Fruit fly (Drosophila melanogaster) whole organism, embryonic: Measurements from ENCODE around the gene MtnB.

Experiments
- Ada2b ChIP-seq: fragments of 200-800 bp; sonication (Bioruptor generic); IDR thresholded peaks from 2 replicates; pipeline ENCODE4 v1.3.6; 2022; ENCODE audit warnings: missing biosample characterization, missing genetic modification characterization
- Atf-2 ChIP-seq: fragments of 200-800 bp; sonication (Bioruptor generic); optimal IDR thresholded peaks from 2 replicates; lab custom pipeline; 2016; ENCODE audit warnings: missing biosample characterization, missing genetic modification characterization
- Atf3 ChIP-seq: fragments of 200-800 bp; sonication (Bioruptor generic); optimal IDR thresholded peaks from 3 replicates; lab custom pipeline; 2016; ENCODE audit warnings: missing biosample characterization, missing genetic modification characterization
- CG11456 ChIP-seq: fragments of 200-800 bp; sonication (Bioruptor generic); IDR thresholded peaks from 3 replicates; pipeline ENCODE4 v1.3.6; 2022; ENCODE audit warnings: missing biosample characterization, missing genetic modification characterization
- CG11696 ChIP-seq: fragments of 200-800 bp; sonication (Bioruptor generic); IDR thresholded peaks from 2 replicates; pipeline ENCODE4 v1.3.6; 2022; ENCODE audit warnings: missing biosample characterization, missing genetic modification characterization
- CG12236 ChIP-seq: fragments of 200-800 bp; sonication (Bioruptor generic); optimal IDR thresholded peaks from 2 replicates; lab custom pipeline; 2016; ENCODE audit warnings: missing biosample characterization, missing genetic modification characterization
- CG1233 ChIP-seq: fragments of 200-800 bp; sonication (Bioruptor generic); optimal IDR thresholded peaks from 4 replicates; lab custom pipeline; 2018; ENCODE audit warnings: missing biosample characterization, mild to moderate bottlenecking, missing genetic modification characterization
- CG12659 ChIP-seq: fragments of 200-800 bp; sonication (Bioruptor generic); optimal IDR thresholded peaks from 3 replicates; lab custom pipeline; 2017; ENCODE audit warnings: mild to moderate bottlenecking, missing biosample characterization, missing genetic modification reagents, missing genetic modification characterization
- CG13296 ChIP-seq: fragments of 200-800 bp; sonication (Bioruptor generic); optimal IDR thresholded peaks from 3 replicates; lab custom pipeline; 2018; ENCODE audit warnings: missing biosample characterization, mild to moderate bottlenecking, missing genetic modification characterization
- CG16813 ChIP-seq: fragments of 200-800 bp; sonication (Bioruptor generic); IDR thresholded peaks from 3 replicates; pipeline ENCODE4 v1.3.6; 2022; ENCODE audit warnings: missing biosample characterization, missing genetic modification characterization; ENCODE audit not compliant: partially characterized antibody
- CG17186 ChIP-seq: fragments of 200-800 bp; sonication (Bioruptor generic); optimal IDR thresholded peaks from 3 replicates; lab custom pipeline; 2017; ENCODE audit warnings: missing biosample characterization, missing genetic modification reagents, missing genetic modification characterization
- CG18764 ChIP-seq: fragments of 200-800 bp; sonication (Bioruptor generic); optimal IDR thresholded peaks from 3 replicates; lab custom pipeline; 2016; ENCODE audit warnings: missing biosample characterization, missing genetic modification characterization
- CG3163 ChIP-seq: fragments of 200-800 bp; sonication (Bioruptor generic); optimal IDR thresholded peaks from 3 replicates; lab custom pipeline; 2016; ENCODE audit warnings: missing biosample characterization, missing genetic modification characterization
- CG33557 ChIP-seq: fragments of 200-800 bp; sonication (Bioruptor generic); optimal IDR thresholded peaks from 2 replicates; lab custom pipeline; 2019; ENCODE audit warnings: missing biosample characterization, mild to moderate bottlenecking, missing genetic modification characterization, moderate library complexity
- CG3995 ChIP-seq: fragments of 200-800 bp; sonication (Bioruptor generic); optimal IDR thresholded peaks from 3 replicates; lab custom pipeline; 2016; ENCODE audit warnings: missing biosample characterization, missing genetic modification characterization
- CG4328 ChIP-seq: fragments of 200-800 bp; sonication (Bioruptor generic); optimal IDR thresholded peaks from 3 replicates; lab custom pipeline; 2017; ENCODE audit warnings: missing biosample characterization, missing genetic modification reagents, missing genetic modification characterization
- CG6254 ChIP-seq: fragments of 200-800 bp; sonication (Bioruptor generic); optimal IDR thresholded peaks from 3 replicates; lab custom pipeline; 2017; ENCODE audit warnings: mild to moderate bottlenecking, missing biosample characterization, missing genetic modification reagents, missing genetic modification characterization
- CG6854 ChIP-seq: fragments of 200-800 bp; sonication (Bioruptor generic); optimal IDR thresholded peaks from 3 replicates; lab custom pipeline; 2017; ENCODE audit warnings: missing biosample characterization, mild to moderate bottlenecking, missing genetic modification characterization
- CG8924 ChIP-seq: fragments of 200-800 bp; optimal IDR thresholded peaks from 3 replicates; lab custom pipeline; 2019; ENCODE audit warnings: missing biosample characterization, mild to moderate bottlenecking, missing genetic modification characterization, moderate library complexity
- CG8944 ChIP-seq: fragments of 200-800 bp; sonication (Bioruptor generic); optimal IDR thresholded peaks from 3 replicates; lab custom pipeline; 2016; ENCODE audit warnings: missing biosample characterization, missing genetic modification characterization
- CG9609 ChIP-seq: fragments of 200-800 bp; sonication (Bioruptor generic); optimal IDR thresholded peaks from 3 replicates; lab custom pipeline; 2016; ENCODE audit warnings: missing biosample characterization, missing genetic modification characterization
- CG9727 ChIP-seq: fragments of 200-800 bp; sonication (Bioruptor generic); optimal IDR thresholded peaks from 3 replicates; lab custom pipeline; 2017; ENCODE audit warnings: missing biosample characterization, mild to moderate bottlenecking, missing genetic modification characterization
- Gsc ChIP-seq: fragments of 200-800 bp; sonication (Bioruptor generic); IDR thresholded peaks from 2 replicates; pipeline ENCODE4 v1.3.6; 2022; ENCODE audit warnings: missing biosample characterization, missing genetic modification characterization
- HmgD ChIP-seq: fragments of 200-800 bp; sonication (Bioruptor generic); optimal IDR thresholded peaks from 3 replicates; lab custom pipeline; 2016; ENCODE audit warnings: missing biosample characterization, missing genetic modification characterization
- Jarid2 ChIP-seq: fragments of 200-800 bp; sonication (Bioruptor generic); optimal IDR thresholded peaks from 3 replicates; lab custom pipeline; 2017; ENCODE audit warnings: mild to moderate bottlenecking, missing biosample characterization, missing genetic modification reagents, missing genetic modification characterization
- Nf-YA ChIP-seq: fragments of 200-800 bp; sonication (Bioruptor generic); IDR thresholded peaks from 2 replicates; pipeline ENCODE4 v1.3.6; 2022; ENCODE audit warnings: missing biosample characterization, missing genetic modification characterization
- NfI ChIP-seq: fragments of 200-800 bp; sonication (Bioruptor generic); optimal IDR thresholded peaks from 3 replicates; lab custom pipeline; 2018; ENCODE audit warnings: missing biosample characterization, mild to moderate bottlenecking, missing genetic modification characterization, moderate library complexity
- Pdp1 ChIP-seq, 2 experiments: fragments of 200-800 bp; sonication (Bioruptor generic); optimal IDR thresholded peaks; 3 replicates each; lab custom pipeline; 2016; ENCODE audit warnings: missing biosample characterization in 2 of 2, missing genetic modification characterization in 2 of 2, mild to moderate bottlenecking in 1 of 2, moderate library complexity in 1 of 2
- TFAM ChIP-seq: fragments of 200-800 bp; sonication (Bioruptor generic); optimal IDR thresholded peaks from 2 replicates; lab custom pipeline; 2017; ENCODE audit warnings: missing biosample characterization, missing genetic modification characterization, inconsistent platforms
- ac ChIP-seq: fragments of 200-800 bp; sonication (Bioruptor generic); optimal IDR thresholded peaks from 3 replicates; lab custom pipeline; 2017; ENCODE audit warnings: missing biosample characterization, mild to moderate bottlenecking, missing genetic modification characterization
- ems ChIP-seq: fragments of 200-800 bp; sonication (Bioruptor generic); optimal IDR thresholded peaks from 3 replicates; lab custom pipeline; 2016; ENCODE audit warnings: missing biosample characterization, missing genetic modification characterization
- en ChIP-seq: fragments of 200-800 bp; sonication (Bioruptor generic); optimal IDR thresholded peaks from 2 replicates; lab custom pipeline; 2016; ENCODE audit warnings: missing biosample characterization, missing genetic modification characterization
- exex ChIP-seq: fragments of 200-800 bp; sonication (Bioruptor generic); optimal IDR thresholded peaks from 4 replicates; lab custom pipeline; 2018; ENCODE audit warnings: missing biosample characterization, mild to moderate bottlenecking, missing genetic modification characterization, moderate library complexity
- kay ChIP-seq: fragments of 200-800 bp; sonication (Bioruptor generic); optimal IDR thresholded peaks from 2 replicates; lab custom pipeline; 2016; ENCODE audit warnings: missing biosample characterization, missing genetic modification characterization
- klu ChIP-seq: fragments of 200-800 bp; sonication (Bioruptor generic); IDR thresholded peaks from 2 replicates; pipeline ENCODE4 v1.3.6; 2022; ENCODE audit warnings: missing biosample characterization, missing genetic modification characterization
- kni ChIP-seq: fragments of 200-800 bp; sonication (Bioruptor generic); optimal IDR thresholded peaks from 3 replicates; lab custom pipeline; 2017; ENCODE audit warnings: mild to moderate bottlenecking, missing biosample characterization, missing genetic modification reagents, missing genetic modification characterization
- nau ChIP-seq: fragments of 200-800 bp; sonication (Bioruptor generic); optimal IDR thresholded peaks from 3 replicates; lab custom pipeline; 2017; ENCODE audit warnings: missing biosample characterization, mild to moderate bottlenecking, missing genetic modification characterization, missing genetic modification reagents
- oc ChIP-seq: fragments of 200-800 bp; sonication (Bioruptor generic); optimal IDR thresholded peaks from 2 replicates; lab custom pipeline; 2018; ENCODE audit warnings: missing biosample characterization, mild to moderate bottlenecking, missing genetic modification characterization, moderate library complexity
- onecut ChIP-seq: fragments of 200-800 bp; sonication (Bioruptor generic); IDR thresholded peaks from 2 replicates; pipeline ENCODE4 v1.3.6; 2022; ENCODE audit warnings: missing biosample characterization, missing genetic modification characterization
- pan ChIP-seq, 4 experiments: fragments of >200 bp in 3 of 4; fragments of 200-800 bp in 1 of 4; sonication (Bioruptor generic) in 1 of 4; optimal IDR thresholded peaks in 3 of 4; IDR thresholded peaks in 1 of 4; 2 replicates each; pipeline versions ENCODE4 v1.3.6 to Lab custom; 2017 to 2022; ENCODE audit warnings: missing biosample characterization in 2 of 4, missing genetic modification characterization in 2 of 4, mixed read lengths in 1 of 4
- phol ChIP-seq: fragments of 200-800 bp; sonication (Bioruptor generic); optimal IDR thresholded peaks from 3 replicates; lab custom pipeline; 2018; ENCODE audit warnings: missing biosample characterization, mild to moderate bottlenecking, missing genetic modification characterization, moderate library complexity
- pnt ChIP-seq: fragments of 200-800 bp; sonication (Bioruptor generic); optimal IDR thresholded peaks from 3 replicates; lab custom pipeline; 2016; ENCODE audit warnings: missing biosample characterization, missing genetic modification characterization
- pros ChIP-seq: fragments of 200-800 bp; sonication (Bioruptor generic); optimal IDR thresholded peaks from 3 replicates; lab custom pipeline; 2019; ENCODE audit warnings: missing biosample characterization, mild to moderate bottlenecking, missing genetic modification characterization, moderate library complexity
- pum ChIP-seq: fragments of 200-800 bp; sonication (Bioruptor generic); optimal IDR thresholded peaks from 2 replicates; lab custom pipeline; 2016; ENCODE audit warnings: missing biosample characterization, missing genetic modification characterization
- ro ChIP-seq: fragments of 200-800 bp; sonication (Bioruptor generic); IDR thresholded peaks from 2 replicates; pipeline ENCODE4 v1.3.6; 2022; ENCODE audit warnings: missing biosample characterization, missing genetic modification characterization
- slp2 ChIP-seq: fragments of 200-800 bp; sonication (Bioruptor generic); optimal IDR thresholded peaks from 2 replicates; lab custom pipeline; 2016; ENCODE audit warnings: missing biosample characterization, missing genetic modification characterization
- ttk ChIP-seq: fragments of 200-800 bp; sonication (Bioruptor generic); IDR thresholded peaks from 2 replicates; pipeline ENCODE4 v2.1.2; 2022; ENCODE audit warnings: missing biosample characterization, missing genetic modification characterization

Gene MtnB

DNA sequence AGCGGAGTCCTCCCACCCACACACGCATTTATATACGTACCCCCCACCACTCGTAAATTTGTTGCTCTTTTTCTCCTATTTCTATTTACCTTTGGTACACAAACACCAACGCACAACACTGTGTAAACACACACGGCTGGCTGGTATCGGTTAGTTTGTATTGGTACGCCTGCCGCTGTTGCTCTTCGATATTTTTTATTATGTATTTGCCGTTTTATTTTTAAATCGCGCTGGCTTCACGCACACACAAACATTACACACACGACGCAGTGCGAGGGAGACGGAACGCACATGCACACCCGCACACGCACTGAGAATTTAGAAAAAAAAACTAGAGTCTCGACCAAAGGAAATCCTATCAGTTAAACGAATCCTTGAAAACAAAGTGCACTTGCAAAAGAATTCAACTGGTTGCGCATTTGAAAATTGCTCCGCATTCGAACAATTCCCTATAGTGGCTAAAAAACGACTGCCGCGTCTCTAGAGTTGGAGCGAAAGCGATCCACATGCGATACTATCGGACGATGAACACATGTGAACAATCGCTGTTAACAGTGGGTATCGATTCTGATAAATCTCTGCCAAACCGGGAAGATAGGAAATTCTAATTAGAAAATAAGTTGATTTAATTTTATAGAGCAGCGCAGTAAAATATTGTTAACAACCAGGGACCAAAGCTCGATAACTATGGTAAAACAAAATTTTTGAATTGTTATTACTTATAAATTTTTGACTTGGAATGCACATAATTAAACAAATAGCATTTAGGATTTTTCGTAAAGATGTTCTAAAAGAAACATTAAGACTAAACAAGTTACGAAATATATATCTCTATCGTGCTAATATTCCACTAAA, 47.3 kb upstream of the MtnB start (continued):
- TF ChIP-seq Atf3: peak; percentile 0
- peak; percentile 49 for TF ChIP-seq CG18764
- TF ChIP-seq CG16813 (GFP tag; lab: Robert Waterston, UW): peak; percentile 95
- TF ChIP-seq Pdp1 (GFP tag; optimal IDR thresholded peaks at IDR 0.05; lab: Kevin White, UChicago): peak; percentile 23 to 79
- TF ChIP-seq CG13296 (GFP tag; lab: Kevin White, UChicago): peak; percentile 86
- peak; percentile 92 for TF ChIP-seq ac
- TF ChIP-seq klu (GFP tag; lab: Robert Waterston, UW): no peak
- TF ChIP-seq CG8944 (GFP tag; lab: Kevin White, UChicago): peak; percentile 2
- TF ChIP-seq CG12236 (GFP tag; lab: Kevin White, UChicago): peak; percentile 84
- peak; percentile 90 for TF ChIP-seq CG4328 (GFP tag; lab: Kevin White, UChicago)
- TF ChIP-seq Atf-2 (GFP tag; lab: Kevin White, UChicago): peak; percentile 41
- TF ChIP-seq kay (GFP tag; lab: Kevin White, UChicago): no peak
- no peak for TF ChIP-seq CG9609 (GFP tag; lab: Kevin White, UChicago)
- TF ChIP-seq CG11696 (GFP tag; lab: Robert Waterston, UW): peak; percentile 41; the same call in 1 of the 2 replicates
- TF ChIP-seq CG17186 (GFP tag; lab: Kevin White, UChicago): peak; percentile 72
- peak; percentile 46 for TF ChIP-seq ems (GFP tag; lab: Kevin White, UChicago)
- peak; percentile 32 for TF ChIP-seq pros
- TF ChIP-seq Nf-YA (GFP tag; lab: Robert Waterston, UW): peak; percentile 65
- peak; percentile 30 for TF ChIP-seq pnt
- TF ChIP-seq NfI: peak; percentile 74
- TF ChIP-seq ttk: no peak
- peak; percentile 55 for TF ChIP-seq CG9727
- TF ChIP-seq CG8924: peak; percentile 81
- TF ChIP-seq HmgD (GFP tag; lab: Kevin White, UChicago): peak; percentile 66
- peak; percentile 50 for TF ChIP-seq slp2
- TF ChIP-seq onecut: peak; percentile 79

DNA sequence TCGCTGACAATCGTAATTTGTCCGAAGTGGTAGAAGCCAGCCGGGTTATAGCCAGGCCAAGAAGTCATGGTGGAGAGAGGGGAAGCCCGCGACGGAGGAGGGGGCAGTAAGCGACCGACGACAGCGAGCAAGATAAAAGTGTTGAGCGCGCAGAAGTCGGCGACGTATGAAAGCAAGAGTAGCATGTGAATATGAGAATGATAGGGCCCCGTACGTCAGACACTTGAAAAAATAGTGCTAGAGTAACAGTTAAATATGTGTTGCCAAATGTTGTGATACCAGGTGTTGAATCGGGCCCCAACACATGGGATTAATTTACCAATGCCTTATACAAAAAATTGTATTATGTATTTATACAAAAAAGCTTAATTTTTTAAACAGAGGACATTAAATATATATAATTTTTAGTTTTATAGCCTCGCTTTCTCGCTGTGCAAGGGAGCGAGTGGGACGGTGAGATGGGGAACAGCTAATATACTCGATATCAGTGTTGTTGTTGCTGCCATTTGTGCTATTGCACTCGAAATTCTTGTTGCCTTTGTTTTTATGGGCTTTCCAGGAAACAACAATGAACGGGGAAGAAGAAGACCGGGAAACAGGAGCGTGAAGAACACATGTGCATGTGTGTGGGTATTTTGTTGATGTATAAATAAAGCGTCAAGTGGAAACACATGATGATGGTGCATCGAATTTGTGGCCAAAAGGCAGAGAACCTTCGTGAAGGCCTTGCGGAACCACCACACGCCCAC, 46.5 kb upstream of the MtnB start:
- peak; percentile 12 for TF ChIP-seq pum
- TF ChIP-seq CG6254 (GFP tag; lab: Kevin White, UChicago): peak; percentile 82
- TF ChIP-seq Gsc (GFP tag; lab: Robert Waterston, UW): no peak
- peak; percentile 72 for TF ChIP-seq CG3995
- TF ChIP-seq oc (tag; lab: Kevin White, UChicago): peak; percentile 82
- peak; percentile 66 for TF ChIP-seq Nf-YA (GFP tag; lab: Robert Waterston, UW)
- peak; percentile 90 for TF ChIP-seq phol (tag; lab: Kevin White, UChicago)
- TF ChIP-seq en: no peak
- TF ChIP-seq CG6854 (GFP tag; lab: Kevin White, UChicago): peak; percentile 76
- peak; percentile 84 for TF ChIP-seq exex (tag; lab: Kevin White, UChicago)
- TF ChIP-seq Ada2b: peak; percentile 87
- peak; percentile 80 for TF ChIP-seq CG1233 (GFP tag; lab: Kevin White, UChicago)
- peak; percentile 78; the same call in 2 of the 3 replicates for TF ChIP-seq CG11456
- TF ChIP-seq nau (GFP tag; lab: Kevin White, UChicago): peak; percentile 62
- TF ChIP-seq ro (GFP tag; lab: Robert Waterston, UW): peak; percentile 63
- TF ChIP-seq CG3163 (GFP tag; lab: Kevin White, UChicago): no peak
- TF ChIP-seq CG33557 (GFP tag; lab: Kevin White, UChicago): peak; percentile 76
- TF ChIP-seq pan (optimal IDR thresholded peaks at IDR 0.05; lab: Kevin White, UChicago): no peak
- TF ChIP-seq pan (GFP tag; optimal IDR thresholded peaks at IDR 0.05 in 1 of 2, IDR thresholded peaks at IDR 0.05 in 1 of 2): peak in 1 of 2 experiments; percentile 77
- TF ChIP-seq kni (GFP tag; lab: Kevin White, UChicago): no peak
- TF ChIP-seq CG12659: peak; percentile 85
- peak; percentile 46 for TF ChIP-seq TFAM (GFP tag; lab: Kevin White, UChicago)
- TF ChIP-seq Jarid2 (GFP tag; lab: Kevin White, UChicago): peak; percentile 15
